Worm (Caenorhabditis elegans) whole organism, L4/young adult: ENCODE data around the gene C53C11.2.

Source experiments
- W03F9.2 ChIP-seq: fragments of 150-350 bp; optimal IDR thresholded peaks from 2 replicates; lab custom pipeline; 2014; ENCODE audit warnings: missing biosample characterization, missing genetic modification characterization
- dao-5 ChIP-seq: sonication (generic microtip); optimal IDR thresholded peaks from 2 replicates; lab custom pipeline; 2016; ENCODE audit warnings: missing genotype, missing genetic modification characterization, moderate library complexity, missing compliant biosample characterization
- him-1 ChIP-seq: sonication (generic microtip); optimal IDR thresholded peaks from 2 replicates; lab custom pipeline; 2016; ENCODE audit warnings: missing genotype, missing genetic modification reagents, missing genetic modification characterization, missing compliant biosample characterization

The C53C11.2 gene

DNA sequence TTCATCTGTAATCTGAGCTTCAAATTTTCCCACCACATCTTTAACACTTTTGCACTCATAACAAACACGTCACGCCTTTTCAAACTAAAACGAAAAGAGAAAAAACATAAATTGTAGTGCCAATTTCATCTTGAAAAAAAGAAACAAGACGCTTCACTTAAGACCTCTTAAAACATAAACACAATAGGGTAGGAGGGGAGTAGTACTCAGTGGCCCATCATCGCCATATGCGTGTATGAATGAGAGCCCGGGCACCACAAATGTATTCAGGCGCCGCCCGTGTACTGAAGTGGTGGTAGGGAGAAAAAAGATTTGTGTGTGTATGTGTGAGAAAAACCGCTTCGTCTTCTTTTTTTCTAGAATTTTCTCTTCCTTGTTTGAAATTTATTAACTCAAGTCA, 9.2 kb upstream of the C53C11.2 start:
- TF ChIP-seq W03F9.2 (no peak), him-1 (tag; lab: Kevin White, UChicago) (no peak), dao-5 (no peak)

DNA sequence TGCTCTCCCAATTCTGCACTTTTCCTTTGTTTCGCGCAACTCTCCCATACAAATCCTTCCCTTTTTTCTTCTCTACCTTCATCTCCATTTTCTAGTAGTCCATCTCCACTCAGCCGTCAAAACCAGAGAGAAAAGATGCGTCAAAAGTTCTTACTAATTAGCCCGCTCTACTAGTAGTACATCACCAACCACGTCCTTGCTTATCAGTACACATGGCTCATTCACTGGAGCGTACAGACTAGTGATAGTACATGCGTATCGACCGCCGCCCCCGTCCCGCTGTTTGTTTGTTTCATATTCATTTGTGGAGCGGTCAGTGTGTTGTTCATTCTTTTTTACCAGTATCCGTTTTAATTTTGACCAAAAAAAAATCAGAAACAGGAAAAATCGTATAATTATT, 7.4 kb upstream of the C53C11.2 start:
- TF ChIP-seq him-1 (tag; lab: Kevin White, UChicago) (no peak), W03F9.2 (no peak), dao-5 (no peak)

DNA sequence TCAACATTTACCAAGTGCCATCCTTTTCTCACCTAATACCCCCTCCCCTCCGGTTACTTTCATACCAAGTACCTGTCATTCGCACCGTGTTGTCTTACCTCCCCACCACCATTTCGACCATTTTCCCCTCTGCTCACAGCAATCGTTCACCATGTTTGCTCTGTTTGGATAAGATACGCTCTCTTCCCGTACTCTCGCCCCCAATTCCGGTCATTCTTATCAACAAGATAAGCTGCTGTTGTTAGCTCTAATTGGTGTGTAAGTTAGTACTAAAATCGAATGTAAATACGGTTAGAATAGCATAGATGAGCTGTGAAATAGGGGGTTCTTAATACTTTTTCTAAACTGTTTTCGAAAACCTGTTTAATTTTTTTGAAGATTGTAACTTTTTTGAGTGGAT, 5.9 kb upstream of the C53C11.2 start:
- TF ChIP-seq W03F9.2 (no peak), dao-5 (no peak), him-1 (tag; lab: Kevin White, UChicago) (no peak)

DNA sequence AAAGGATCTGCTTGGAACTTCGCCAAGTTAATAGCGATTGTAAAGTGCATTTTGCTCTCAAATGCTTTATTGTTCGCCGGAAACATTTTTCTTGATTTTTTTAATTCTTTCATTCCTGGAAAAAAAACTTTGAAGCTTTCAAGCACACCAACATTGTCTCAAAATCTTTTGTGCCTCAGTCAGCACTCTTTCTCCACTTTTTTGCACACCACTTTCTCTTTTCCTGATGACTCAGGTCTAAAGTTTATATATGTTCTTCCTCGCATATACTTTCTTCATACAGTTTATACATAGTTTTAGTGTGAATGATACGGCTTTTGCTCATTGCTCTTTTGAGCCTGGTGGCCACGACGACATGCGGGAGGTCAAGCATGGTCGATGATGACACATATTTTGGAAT, 2.7 kb upstream of the C53C11.2 start, which contains the start of gene C53C11.5:
Gene C53C11.5 (plus strand): TSS at position 301 of the 400 bp plus-strand sequence.
- TF ChIP-seq W03F9.2 (no peak), dao-5 (no peak), him-1 (tag; lab: Kevin White, UChicago) (no peak)

DNA sequence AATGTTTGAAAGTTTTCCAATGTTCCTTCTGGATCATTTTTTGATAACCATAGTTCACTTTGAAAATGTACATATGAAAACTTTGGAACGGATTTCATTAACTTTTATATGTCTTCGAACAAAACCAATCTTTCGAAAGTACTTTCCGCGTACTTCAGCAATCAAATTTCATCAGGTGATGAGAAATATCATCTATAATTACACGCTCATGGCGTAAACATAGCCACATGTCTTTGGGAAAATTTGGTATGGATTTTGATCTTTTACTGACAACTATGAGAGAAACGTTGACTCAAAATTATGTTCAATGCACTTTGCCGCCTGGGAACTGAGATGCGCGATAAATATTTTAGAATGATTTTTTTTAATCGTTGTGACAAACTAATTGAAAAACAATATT, 2.5 kb downstream of the C53C11.2 start:
- no peak for TF ChIP-seq dao-5
- no peak for TF ChIP-seq him-1 (tag; lab: Kevin White, UChicago)
- no peak for TF ChIP-seq W03F9.2

DNA sequence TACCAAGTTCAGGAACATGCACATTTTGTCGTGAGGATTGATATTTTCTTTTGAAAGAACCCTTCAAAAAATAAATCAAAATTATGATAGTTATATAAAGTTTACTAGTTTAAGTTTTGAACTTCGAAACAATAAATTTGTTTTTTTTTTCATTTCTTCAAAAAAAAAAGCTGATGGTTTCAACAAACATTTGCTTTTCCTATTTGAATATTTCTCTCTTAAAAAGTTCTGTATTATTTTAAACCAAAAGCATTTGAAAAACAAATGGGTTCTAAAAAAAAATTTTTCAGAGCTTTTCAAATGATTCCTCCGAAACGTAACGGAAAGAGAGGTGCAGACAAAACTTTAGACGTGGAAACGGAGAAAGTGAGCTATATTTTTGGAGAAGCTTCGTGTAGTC, 4.0 kb downstream of the C53C11.2 start, which contains the start of gene C53C11.1:
Gene C53C11.1 (plus strand): TSS at position 301 of the 400 bp plus-strand sequence.
- no peak for TF ChIP-seq W03F9.2
- TF ChIP-seq dao-5: no peak
- no peak for TF ChIP-seq him-1 (tag; lab: Kevin White, UChicago)

DNA sequence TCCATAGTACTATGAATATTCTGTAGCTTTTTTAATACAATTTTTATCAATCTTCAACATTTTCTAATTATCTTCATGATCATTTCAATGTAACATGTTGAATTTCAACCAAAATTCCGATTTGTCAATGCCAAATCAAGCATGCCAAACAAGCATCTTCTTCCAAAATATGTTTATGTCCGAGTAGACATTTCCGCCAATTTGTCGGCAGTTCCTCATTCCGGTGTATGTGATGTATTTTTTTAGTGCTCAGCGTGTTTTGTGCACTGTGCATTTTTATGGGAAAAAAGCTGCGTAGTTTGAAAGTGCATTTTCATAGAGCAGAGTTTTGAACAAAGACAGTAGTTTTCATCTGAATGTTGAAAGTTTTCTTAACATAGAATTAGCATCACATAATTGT, 13.0 kb downstream of the C53C11.2 start:
- TF ChIP-seq him-1 (tag; lab: Kevin White, UChicago) (no peak), dao-5 (no peak), W03F9.2 (no peak)

DNA sequence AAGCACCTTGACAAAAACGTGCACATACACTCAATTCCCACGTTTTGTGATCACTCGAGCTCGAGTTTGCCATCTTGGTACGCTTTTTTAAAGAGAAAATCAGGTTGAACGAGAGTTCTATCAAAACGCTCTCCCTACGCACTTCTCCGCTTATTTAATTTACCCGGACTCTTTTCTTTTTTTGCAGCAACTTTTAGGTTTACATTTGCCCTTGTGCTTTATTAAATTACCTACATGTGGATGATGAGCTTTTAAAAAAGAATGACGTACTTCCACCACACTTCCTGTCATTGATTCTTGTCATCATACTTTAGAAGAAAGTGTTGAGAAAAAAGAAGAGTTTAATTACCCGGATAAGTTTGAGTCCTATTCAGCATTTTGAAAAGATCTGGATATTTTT, 15.7 kb downstream of the C53C11.2 start:
- TF ChIP-seq dao-5 (no peak), him-1 (tag; lab: Kevin White, UChicago) (no peak)

DNA sequence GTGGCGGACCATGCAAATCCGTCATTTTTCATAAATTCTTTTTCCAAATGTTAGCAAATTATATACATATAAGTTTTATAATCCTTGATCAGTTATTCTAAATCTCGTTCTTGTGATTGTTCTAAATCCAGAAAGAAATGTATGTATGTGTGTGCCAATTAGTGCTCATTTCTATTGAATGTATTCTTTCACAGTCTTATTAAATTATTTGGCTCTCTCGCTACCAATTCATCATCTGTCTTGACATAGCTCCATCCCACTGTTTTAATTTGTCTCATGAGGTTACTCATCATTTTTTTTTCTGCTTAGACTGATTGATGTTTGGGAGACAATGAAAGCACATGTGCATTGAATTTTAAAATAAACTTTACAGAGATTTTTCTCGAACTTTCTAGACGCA, 19.0 kb downstream of the C53C11.2 start:
- TF ChIP-seq him-1 (tag; lab: Kevin White, UChicago) (no peak), dao-5 (no peak), W03F9.2 (no peak)

DNA sequence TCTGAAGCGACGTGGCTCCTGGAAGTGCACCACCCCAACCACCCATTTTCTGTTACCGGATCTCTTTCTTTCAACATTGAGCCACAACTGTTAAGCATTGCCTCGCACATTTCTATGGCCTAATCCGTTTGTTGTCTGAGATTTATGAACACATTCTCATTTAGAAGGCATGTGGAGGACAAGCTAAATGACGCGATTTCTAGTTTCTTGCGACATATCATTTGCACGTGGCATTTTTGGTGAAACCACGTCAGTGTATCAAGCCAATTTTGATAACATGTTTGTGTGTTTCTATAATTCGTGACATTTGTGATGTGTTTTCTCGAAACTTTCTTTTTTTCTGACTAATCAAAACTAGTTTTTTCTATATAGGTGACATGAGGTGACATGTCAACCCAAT, 20.3 kb downstream of the C53C11.2 start:
- no peak for TF ChIP-seq W03F9.2
- TF ChIP-seq dao-5: no peak
- no peak for TF ChIP-seq him-1 (tag; lab: Kevin White, UChicago)

DNA sequence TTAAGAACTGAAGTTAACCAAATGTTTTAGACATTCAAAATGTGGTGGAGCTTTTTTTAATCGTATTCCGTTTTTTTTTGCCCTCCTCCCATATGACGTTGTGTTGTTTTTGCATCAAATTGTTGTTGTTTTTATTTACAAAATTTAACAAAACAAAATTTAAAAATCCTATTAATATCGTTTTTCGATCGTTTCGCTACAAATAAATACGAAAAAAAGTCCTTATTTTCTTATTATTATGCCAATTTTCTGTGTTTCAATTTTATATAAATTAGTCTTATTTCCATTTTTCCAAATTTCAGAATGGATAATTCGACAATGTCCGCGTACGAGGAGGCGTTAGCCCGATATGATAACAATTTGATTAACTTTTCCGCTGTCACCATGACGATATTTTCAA, 23.0 kb downstream of the C53C11.2 start, which contains the start of gene npr-36:
Gene npr-36 (plus strand): TSS at position 301 of the 400 bp plus-strand sequence.
- TF ChIP-seq W03F9.2 (no peak), dao-5 (no peak)

DNA sequence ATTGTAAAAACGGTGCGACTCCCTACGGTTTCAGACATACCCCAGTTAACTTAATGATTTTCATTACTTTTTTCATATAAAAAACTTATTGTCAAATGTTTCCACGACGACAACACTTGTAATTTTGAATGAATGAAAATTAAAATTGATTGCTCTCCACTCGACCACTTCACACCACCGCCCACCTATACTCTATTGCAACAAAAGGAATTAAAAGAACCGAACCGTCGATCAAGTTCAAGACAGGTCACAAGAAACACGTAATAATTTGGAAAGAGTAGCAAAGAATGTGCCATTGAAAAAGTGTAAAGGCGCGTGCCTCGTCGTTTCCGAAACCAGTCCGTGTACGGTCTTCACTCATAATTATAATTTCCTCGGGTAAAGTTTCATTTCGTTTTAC, 26.1 kb downstream of the C53C11.2 start, which contains the start of gene F10D7.11:
Gene F10D7.11 (plus strand): TSS at position 301 of the 400 bp plus-strand sequence.
- TF ChIP-seq dao-5 (no peak), W03F9.2 (no peak), him-1 (tag; lab: Kevin White, UChicago) (no peak)

DNA sequence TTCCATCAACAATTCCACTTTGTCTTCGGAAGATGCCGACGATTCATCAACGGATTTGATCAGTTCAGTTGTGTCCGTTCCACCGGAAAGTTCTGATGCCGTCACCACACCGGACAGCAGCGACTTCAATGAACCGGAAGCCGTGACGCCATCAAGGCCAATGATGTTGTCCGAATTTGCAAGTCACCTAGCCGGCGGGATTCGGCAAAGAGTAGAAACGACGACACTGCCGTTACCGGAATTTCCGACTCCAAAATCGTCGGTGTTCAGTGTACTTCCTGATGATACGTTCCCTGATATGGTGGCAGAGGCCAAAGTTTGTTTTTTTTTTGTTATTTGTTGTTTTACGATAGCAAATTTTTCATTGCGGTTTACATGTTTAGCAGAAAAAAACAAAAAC, 27.1 kb downstream of the C53C11.2 start:
- TF ChIP-seq W03F9.2 (no peak), him-1 (tag; lab: Kevin White, UChicago) (no peak)

DNA sequence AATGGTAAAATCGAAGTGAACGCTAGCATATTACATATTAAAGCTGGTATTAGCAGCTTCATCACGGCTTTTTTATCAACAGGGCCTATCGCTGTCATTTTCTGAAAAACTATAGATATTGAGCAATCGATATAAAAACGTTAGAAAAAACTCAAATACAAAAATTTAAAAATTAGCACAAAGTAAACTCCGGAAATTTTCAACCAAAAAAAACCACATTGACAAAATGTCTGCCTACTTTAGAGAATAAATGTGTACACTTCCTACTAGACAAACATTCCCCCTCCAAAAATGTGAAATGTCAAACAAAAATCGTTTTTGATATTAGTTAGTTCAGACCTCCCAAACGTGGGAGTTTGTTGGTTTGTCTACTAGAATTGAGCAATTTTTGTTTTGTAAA, 32.1 kb downstream of the C53C11.2 start, which contains the start of gene mfsd-10:
Gene mfsd-10 (minus strand): TSS at position 101 of the 400 bp plus-strand sequence.
- TF ChIP-seq him-1 (tag; lab: Kevin White, UChicago): no peak
- no peak for TF ChIP-seq W03F9.2
- no peak for TF ChIP-seq dao-5

DNA sequence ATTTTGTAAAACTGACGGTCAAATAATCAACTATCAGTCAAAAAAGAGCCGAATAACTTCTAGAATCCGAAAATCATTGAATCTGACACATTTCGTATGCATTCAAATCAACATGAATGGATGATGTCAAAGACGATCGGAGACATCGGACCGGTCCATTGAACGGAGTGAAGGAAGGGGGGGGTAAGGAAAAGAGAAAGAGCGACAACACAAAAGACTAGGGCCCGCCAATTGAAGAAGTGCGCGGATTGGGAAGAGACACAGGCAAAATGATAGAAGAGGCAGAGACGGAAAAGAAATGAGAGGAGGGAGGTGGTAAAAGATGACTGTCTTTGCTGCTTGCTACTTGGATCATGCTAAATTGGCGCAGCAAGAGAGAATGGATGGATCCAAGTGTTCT, 33.1 kb downstream of the C53C11.2 start:
- no peak for TF ChIP-seq dao-5
- TF ChIP-seq him-1 (tag; lab: Kevin White, UChicago): no peak
- no peak for TF ChIP-seq W03F9.2

DNA sequence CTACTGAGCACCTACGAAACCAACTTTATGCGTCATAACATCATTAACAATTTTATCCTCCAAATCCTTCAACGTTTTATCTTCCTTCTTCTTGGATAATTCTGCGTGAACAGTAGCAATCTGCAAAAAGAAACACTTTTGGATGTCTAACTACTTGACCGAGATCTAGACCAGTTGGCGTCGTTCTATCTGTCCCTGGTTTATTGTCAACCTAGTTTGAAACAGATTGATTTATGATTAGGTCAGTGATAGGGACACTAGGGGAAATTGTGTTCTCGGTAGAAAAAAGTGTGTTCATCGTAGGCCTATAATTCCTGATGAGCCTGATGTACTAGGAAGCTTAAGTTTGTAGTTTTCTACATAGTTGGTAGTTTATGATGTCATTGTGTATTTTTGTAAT, 37.5 kb downstream of the C53C11.2 start:
- TF ChIP-seq him-1 (tag; lab: Kevin White, UChicago) (no peak), dao-5 (no peak)
